Worm (Caenorhabditis elegans): ENCODE results near the gene F21C10.5.

The F21C10.5 gene

DNA sequence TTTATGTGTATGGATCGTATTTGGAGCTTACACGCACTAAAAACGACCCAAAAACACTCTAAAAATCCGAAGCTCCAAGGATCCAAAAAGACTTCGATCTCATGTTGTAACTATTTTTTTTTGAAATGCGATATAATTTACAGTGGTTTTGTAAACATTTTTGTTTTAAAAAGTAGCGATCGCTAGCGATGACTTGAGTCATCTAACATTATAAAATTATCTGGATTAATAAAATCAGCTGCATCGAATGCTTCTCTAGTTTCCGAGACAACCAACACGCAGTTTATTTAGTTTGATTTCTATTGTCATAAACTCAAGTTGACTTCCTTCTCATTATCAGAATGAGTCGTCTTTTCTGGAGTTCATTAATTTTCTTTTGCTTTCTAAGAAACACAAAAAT, 6.6 kb downstream of the F21C10.5 start, which contains the start of gene F21C10.1:
F21C10.1 (plus strand) TSS at position 301 of the 400 bp plus-strand sequence.
- no peak for TF ChIP-seq ceh-43 (GFP tag; optimal IDR thresholded peaks at IDR 0.05)
- no peak for TF ChIP-seq nhr-237 (tag; optimal IDR thresholded peaks at IDR 0.05)
- TF ChIP-seq bed-3 (GFP tag; optimal IDR thresholded peaks at IDR 0.05): no peak
- no peak for TF ChIP-seq unc-62 (GFP tag; optimal IDR thresholded peaks at IDR 0.05)

- TF ChIP-seq ceh-83 (GFP tag; optimal IDR thresholded peaks at IDR 0.05): no peak
- no peak for TF ChIP-seq mab-5 (tag; optimal IDR thresholded peaks at IDR 0.05)
- no peak for TF ChIP-seq nhr-2 (tag; optimal IDR thresholded peaks at IDR 0.05)
- no peak for TF ChIP-seq unc-39 (tag; optimal IDR thresholded peaks at IDR 0.05)
- TF ChIP-seq nhr-237 (tag; optimal IDR thresholded peaks at IDR 0.05): no peak
- TF ChIP-seq nhr-12 (tag; optimal IDR thresholded peaks at IDR 0.05): no peak
- TF ChIP-seq lin-13 (tag; optimal IDR thresholded peaks at IDR 0.05): no peak
- no peak for TF ChIP-seq ceh-39 (tag; optimal IDR thresholded peaks at IDR 0.05)
- no peak for TF ChIP-seq hlh-1 (tag; optimal IDR thresholded peaks at IDR 0.05)
- TF ChIP-seq ztf-11 (tag; optimal IDR thresholded peaks at IDR 0.05): no peak
- TF ChIP-seq cnd-1 (tag; optimal IDR thresholded peaks at IDR 0.05): no peak
- no peak for TF ChIP-seq ham-2 (GFP tag; optimal IDR thresholded peaks at IDR 0.05)
- no peak for TF ChIP-seq flh-1 (GFP tag; optimal IDR thresholded peaks at IDR 0.05)
These were observed 8.5 kb downstream of the F21C10.5 start, which contains the start of gene B0222.1 for ce11 chrV:9133950-9134349. B0222.1 (plus strand) TSS chrV:9134255.

ce11 chrV:9137618-9138017, 12.2 kb downstream of the F21C10.5 start, which contains the start of gene pitr-2:
pitr-2 (minus strand) TSS chrV:9137718.
- no peak for TF ChIP-seq nhr-12 (tag; optimal IDR thresholded peaks at IDR 0.05)
- no peak for TF ChIP-seq blmp-1 (tag; optimal IDR thresholded peaks at IDR 0.05)
- no peak for TF ChIP-seq cnd-1 (tag; optimal IDR thresholded peaks at IDR 0.05)
- TF ChIP-seq mab-5 (tag; optimal IDR thresholded peaks at IDR 0.05): no peak
- no peak for TF ChIP-seq bed-3 (GFP tag; optimal IDR thresholded peaks at IDR 0.05)
- no peak for TF ChIP-seq lsy-2 (tag; optimal IDR thresholded peaks at IDR 0.05)

DNA sequence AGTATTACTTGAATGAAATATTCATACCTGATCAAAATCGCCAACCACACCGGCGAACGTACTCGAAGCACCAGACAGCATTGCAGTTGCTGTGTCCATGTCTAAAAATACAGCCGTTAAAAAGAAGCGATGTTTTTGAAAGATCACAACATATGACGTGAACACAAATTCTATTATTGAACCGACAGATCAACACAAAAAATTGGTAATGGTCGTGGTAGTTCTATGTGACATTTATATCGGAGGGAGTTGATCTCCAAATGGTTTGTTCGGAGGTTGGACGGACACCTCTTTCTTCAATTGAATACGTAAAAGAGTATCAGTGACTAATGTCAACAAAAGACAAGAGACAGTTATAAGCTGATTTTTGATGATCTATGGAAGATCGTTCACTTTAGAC, 15.9 kb downstream of the F21C10.5 start, which contains the start of gene pitr-3:
pitr-3 (minus strand) TSS at position 101 of the 400 bp plus-strand sequence.
- no peak for TF ChIP-seq unc-39 (tag; optimal IDR thresholded peaks at IDR 0.05)
- TF ChIP-seq M03D4.4 (tag; optimal IDR thresholded peaks at IDR 0.05): no peak
- TF ChIP-seq ceh-83 (GFP tag; optimal IDR thresholded peaks at IDR 0.05): no peak
- TF ChIP-seq mls-2 (tag; optimal IDR thresholded peaks at IDR 0.05): no peak
- TF ChIP-seq hlh-1 (tag; optimal IDR thresholded peaks at IDR 0.05): no peak
- TF ChIP-seq cnd-1 (tag; optimal IDR thresholded peaks at IDR 0.05): no peak
- no peak for TF ChIP-seq elt-3 (tag; optimal IDR thresholded peaks at IDR 0.05)
- TF ChIP-seq ces-1 (GFP tag; optimal IDR thresholded peaks at IDR 0.05): no peak
- TF ChIP-seq drap-1 (GFP tag; optimal IDR thresholded peaks at IDR 0.05): no peak
- TF ChIP-seq nhr-28 (tag; optimal IDR thresholded peaks at IDR 0.05): no peak
- TF ChIP-seq blmp-1 (tag; optimal IDR thresholded peaks at IDR 0.05): no peak
- TF ChIP-seq lsy-2 (tag; optimal IDR thresholded peaks at IDR 0.05): no peak
- TF ChIP-seq nhr-2 (tag; optimal IDR thresholded peaks at IDR 0.05): no peak
- TF ChIP-seq unc-62 (GFP tag; optimal IDR thresholded peaks at IDR 0.05): no peak
- TF ChIP-seq tbx-8 (GFP tag; optimal IDR thresholded peaks at IDR 0.05): no peak

ce11 chrV:9143896-9144295, 18.5 kb downstream of the F21C10.5 start:
- TF ChIP-seq lin-13 (tag; optimal IDR thresholded peaks at IDR 0.05): no peak
- TF ChIP-seq nhr-12 (tag; optimal IDR thresholded peaks at IDR 0.05): no peak
- no peak for TF ChIP-seq ceh-43 (GFP tag; optimal IDR thresholded peaks at IDR 0.05)
- TF ChIP-seq sptf-1 (tag; optimal IDR thresholded peaks at IDR 0.05): no peak
- TF ChIP-seq ces-1 (GFP tag; optimal IDR thresholded peaks at IDR 0.05): no peak
- TF ChIP-seq blmp-1 (tag; optimal IDR thresholded peaks at IDR 0.05): no peak
- TF ChIP-seq hlh-1 (tag; optimal IDR thresholded peaks at IDR 0.05): no peak
- TF ChIP-seq lsy-2 (tag; optimal IDR thresholded peaks at IDR 0.05): no peak
- TF ChIP-seq ceh-39 (tag; optimal IDR thresholded peaks at IDR 0.05): no peak
- TF ChIP-seq elt-1 (tag; optimal IDR thresholded peaks at IDR 0.05; ENCODE audit: borderline replicate concordance, insufficient read depth): no peak
- TF ChIP-seq nhr-28 (tag; optimal IDR thresholded peaks at IDR 0.05): no peak
- TF ChIP-seq unc-120 (tag; optimal IDR thresholded peaks at IDR 0.05; ENCODE audit: poor library complexity, severe bottlenecking): no peak
- no peak for TF ChIP-seq nhr-2 (tag; optimal IDR thresholded peaks at IDR 0.05)
- TF ChIP-seq pha-4 (tag; optimal IDR thresholded peaks at IDR 0.05): no peak
- no peak for TF ChIP-seq cnd-1 (tag; optimal IDR thresholded peaks at IDR 0.05)
- TF ChIP-seq lin-32 (GFP tag; optimal IDR thresholded peaks at IDR 0.05): no peak
- no peak for TF ChIP-seq unc-62 (GFP tag; optimal IDR thresholded peaks at IDR 0.05)
- TF ChIP-seq unc-39 (tag; optimal IDR thresholded peaks at IDR 0.05): no peak
